Worm (Caenorhabditis elegans) whole organism, young adult: ENCODE results near the gene T06C10.3.

ENCODE experiments used
- B0019.2 ChIP-seq: fragments of 200-800 bp; sonication (Bioruptor generic); conservative IDR thresholded peaks from 2 replicates; pipeline ENCODE4 v1.3.6; 2022; ENCODE audit warnings: missing genetic modification reagents, missing genetic modification characterization, missing compliant biosample characterization
- B0261.1 ChIP-seq: sonication (generic microtip); optimal IDR thresholded peaks from 2 replicates; lab custom pipeline; 2016; ENCODE audit warnings: mild to moderate bottlenecking, missing genetic modification characterization, moderate library complexity, missing compliant biosample characterization
- C06A6.2 ChIP-seq: fragments of 200-800 bp; sonication (Bioruptor generic); conservative IDR thresholded peaks from 2 replicates; pipeline ENCODE4 v1.3.6; 2022; ENCODE audit warnings: missing genetic modification characterization, missing compliant biosample characterization
- D2030.7 ChIP-seq: fragments of 200-800 bp; sonication (Bioruptor generic); IDR thresholded peaks from 2 replicates; pipeline ENCODE4 v1.3.6; 2022; ENCODE audit warnings: missing genetic modification reagents, missing genetic modification characterization, missing compliant biosample characterization
- F10E7.11 ChIP-seq: sonication (generic microtip); optimal IDR thresholded peaks from 2 replicates; lab custom pipeline; 2017; ENCODE audit warnings: mild to moderate bottlenecking, missing genetic modification characterization, moderate library complexity, missing compliant biosample characterization
- F23B12.7 ChIP-seq: sonication (generic microtip); optimal IDR thresholded peaks from 2 replicates; lab custom pipeline; 2017; ENCODE audit warnings: missing genetic modification characterization, mild to moderate bottlenecking, missing compliant biosample characterization, antibody characterized with exemption, moderate library complexity; ENCODE audit not compliant: insufficient read depth
- F33H1.4 ChIP-seq: fragments of 200-800 bp; sonication (Bioruptor generic); IDR thresholded peaks from 2 replicates; pipeline ENCODE4 v1.3.6; 2022; ENCODE audit warnings: missing genetic modification reagents, missing genetic modification characterization, missing compliant biosample characterization
- F49E8.2 ChIP-seq: sonication (generic microtip); optimal IDR thresholded peaks from 3 replicates; lab custom pipeline; 2017; ENCODE audit warnings: missing genetic modification characterization, mild to moderate bottlenecking, missing compliant biosample characterization, antibody characterized with exemption, moderate library complexity; ENCODE audit not compliant: insufficient read depth
- F55B11.4 ChIP-seq: sonication (generic microtip); optimal IDR thresholded peaks from 2 replicates; lab custom pipeline; 2016; ENCODE audit warnings: missing compliant biosample characterization, missing genetic modification characterization, borderline replicate concordance; ENCODE audit not compliant: insufficient read depth
- F57A8.1 ChIP-seq: fragments of 200-800 bp; sonication (Bioruptor generic); optimal IDR thresholded peaks from 2 replicates; lab custom pipeline; 2018; ENCODE audit warnings: mild to moderate bottlenecking, missing genetic modification characterization, moderate library complexity, missing compliant biosample characterization
- K11D2.4 ChIP-seq: fragments of 200-800 bp; sonication (Bioruptor generic); IDR thresholded peaks from 2 replicates; pipeline ENCODE4 v1.3.6; 2022; ENCODE audit warnings: missing genetic modification reagents, missing genetic modification characterization, missing compliant biosample characterization
- Y53G8AR.9 ChIP-seq: fragments of 200-800 bp; sonication (Bioruptor generic); conservative IDR thresholded peaks from 2 replicates; pipeline ENCODE4 v1.3.6; 2022; ENCODE audit warnings: missing genetic modification reagents, missing genetic modification characterization, missing compliant biosample characterization
- Y95B8A.8 ChIP-seq: fragments of 200-800 bp; sonication (Bioruptor generic); IDR thresholded peaks from 2 replicates; pipeline ENCODE4 v1.3.6; 2022; ENCODE audit warnings: missing genetic modification reagents, missing genetic modification characterization, missing compliant biosample characterization
- ZK185.1 ChIP-seq: sonication (generic microtip); optimal IDR thresholded peaks from 2 replicates; lab custom pipeline; 2016; ENCODE audit warnings: mild to moderate bottlenecking, missing genetic modification characterization, missing compliant biosample characterization; ENCODE audit not compliant: poor library complexity, severe bottlenecking
- ama-1 ChIP-seq, 3 experiments: fragments of 150-350 bp in 1 of 3; sonication (generic microtip) in 2 of 3; optimal IDR thresholded peaks; 2 replicates each; lab custom pipeline; 2014 to 2018; ENCODE audit warnings: missing biosample characterization in 2 of 3, missing genetic modification characterization in 2 of 3, missing genetic modification reagents in 2 of 3
- aptf-3 ChIP-seq: fragments of 200-800 bp; sonication (Bioruptor generic); IDR thresholded peaks from 2 replicates; pipeline ENCODE4 v1.3.6; 2022; ENCODE audit warnings: missing genetic modification characterization, missing compliant biosample characterization
- attf-5 ChIP-seq: fragments of 200-800 bp; sonication (Bioruptor generic); optimal IDR thresholded peaks from 2 replicates; lab custom pipeline; 2018; ENCODE audit warnings: mild to moderate bottlenecking, missing genetic modification characterization, missing compliant biosample characterization
- attf-6 ChIP-seq: fragments of 200-800 bp; sonication (Bioruptor generic); IDR thresholded peaks from 2 replicates; pipeline ENCODE4 v1.3.6; 2022; ENCODE audit warnings: missing genetic modification reagents, missing genetic modification characterization, missing compliant biosample characterization
- bed-1 ChIP-seq: fragments of 200-800 bp; sonication (Bioruptor generic); IDR thresholded peaks from 2 replicates; pipeline ENCODE4 v1.3.6; 2022; ENCODE audit warnings: missing genetic modification reagents, missing genetic modification characterization, missing compliant biosample characterization
- ccch-3 ChIP-seq: fragments of 200-800 bp; sonication (Bioruptor generic); optimal IDR thresholded peaks from 2 replicates; lab custom pipeline; 2018; ENCODE audit warnings: mild to moderate bottlenecking, missing genetic modification characterization, missing compliant biosample characterization
- cebp-1 ChIP-seq, 2 experiments: fragments of 200-800 bp in 1 of 2; sonication (Bioruptor generic) in 1 of 2; sonication (generic microtip) in 1 of 2; IDR thresholded peaks in 1 of 2; optimal IDR thresholded peaks in 1 of 2; 2 replicates each; pipeline versions ENCODE4 v1.3.6 to Lab custom; 2017 to 2022; ENCODE audit warnings: missing compliant biosample characterization in 2 of 2, missing genetic modification characterization in 2 of 2, mild to moderate bottlenecking in 1 of 2, missing genetic modification reagents in 1 of 2, moderate library complexity in 1 of 2
- cebp-2 ChIP-seq: fragments of 200-800 bp; sonication (Bioruptor generic); IDR thresholded peaks from 2 replicates; pipeline ENCODE4 v1.3.6; 2022; ENCODE audit warnings: missing genetic modification characterization, missing compliant biosample characterization
- die-1 ChIP-seq: sonication (generic microtip); optimal IDR thresholded peaks from 2 replicates; lab custom pipeline; 2016; ENCODE audit warnings: missing genotype, mild to moderate bottlenecking, missing genetic modification characterization, missing compliant biosample characterization
- egl-18 ChIP-seq: fragments of 200-800 bp; sonication (Bioruptor generic); IDR thresholded peaks from 2 replicates; pipeline ENCODE4 v1.3.6; 2022; ENCODE audit warnings: missing genetic modification reagents, missing genetic modification characterization, missing compliant biosample characterization
- egrh-3 ChIP-seq: fragments of 200-800 bp; sonication (Bioruptor generic); IDR thresholded peaks from 2 replicates; pipeline ENCODE4 v1.3.6; 2022; ENCODE audit warnings: missing genetic modification reagents, missing genetic modification characterization, missing compliant biosample characterization
- hlh-26 ChIP-seq: fragments of 200-800 bp; sonication (Bioruptor generic); conservative IDR thresholded peaks from 2 replicates; pipeline ENCODE4 v1.3.6; 2022; ENCODE audit warnings: missing genetic modification reagents, missing genetic modification characterization, missing compliant biosample characterization
- hsf-1 ChIP-seq: fragments of 200-800 bp; sonication (Bioruptor generic); IDR thresholded peaks from 2 replicates; pipeline ENCODE4 v1.3.6; 2022; ENCODE audit warnings: missing genetic modification reagents, missing genetic modification characterization, missing compliant biosample characterization
- let-526 ChIP-seq: fragments of 200-800 bp; sonication (Bioruptor generic); IDR thresholded peaks from 2 replicates; pipeline ENCODE4 v1.3.6; 2022; ENCODE audit warnings: missing genetic modification reagents, missing genetic modification characterization, missing compliant biosample characterization
- lin-54 ChIP-seq: fragments of 200-800 bp; sonication (Bioruptor generic); optimal IDR thresholded peaks from 2 replicates; lab custom pipeline; 2018; ENCODE audit warnings: mild to moderate bottlenecking, missing genetic modification characterization, missing compliant biosample characterization
- lsl-1 ChIP-seq: fragments of 200-800 bp; sonication (Bioruptor generic); optimal IDR thresholded peaks from 2 replicates; lab custom pipeline; 2018; ENCODE audit warnings: mild to moderate bottlenecking, missing genetic modification characterization, moderate library complexity, missing compliant biosample characterization
- lsy-27 ChIP-seq: sonication (generic microtip); optimal IDR thresholded peaks from 2 replicates; lab custom pipeline; 2017; ENCODE audit warnings: missing genetic modification characterization, mild to moderate bottlenecking, missing compliant biosample characterization, antibody characterized with exemption, missing genotype, borderline replicate concordance; ENCODE audit not compliant: insufficient read depth
- madf-8 ChIP-seq: fragments of 200-800 bp; sonication (Bioruptor generic); conservative IDR thresholded peaks from 2 replicates; pipeline ENCODE4 v1.3.6; 2022; ENCODE audit warnings: missing genetic modification reagents, missing genetic modification characterization, missing compliant biosample characterization
- mcd-1 ChIP-seq: fragments of 200-800 bp; sonication (Bioruptor generic); IDR thresholded peaks from 2 replicates; pipeline ENCODE4 v1.3.6; 2022; ENCODE audit warnings: missing genetic modification reagents, missing genetic modification characterization, missing compliant biosample characterization
- mxl-1 ChIP-seq: sonication (generic microtip); optimal IDR thresholded peaks from 2 replicates; lab custom pipeline; 2016; ENCODE audit warnings: missing genetic modification characterization, missing compliant biosample characterization
- nhr-27 ChIP-seq: fragments of 200-800 bp; sonication (Bioruptor generic); optimal IDR thresholded peaks from 2 replicates; lab custom pipeline; 2018; ENCODE audit warnings: mild to moderate bottlenecking, missing genetic modification characterization, moderate library complexity, missing compliant biosample characterization
- nhr-80 ChIP-seq: sonication (generic microtip); optimal IDR thresholded peaks from 2 replicates; lab custom pipeline; 2016; ENCODE audit warnings: missing genetic modification characterization, missing compliant biosample characterization
- rec-8 ChIP-seq, 2 experiments: sonication (generic microtip); optimal IDR thresholded peaks; 2 replicates each; lab custom pipeline; 2016; ENCODE audit warnings: mild to moderate bottlenecking in 2 of 2, missing genetic modification characterization in 2 of 2, missing genetic modification reagents in 2 of 2, missing genotype in 2 of 2, missing biosample characterization in 1 of 2, missing compliant biosample characterization in 1 of 2, moderate library complexity in 1 of 2
- sdz-38 ChIP-seq: sonication (generic microtip); optimal IDR thresholded peaks from 2 replicates; lab custom pipeline; 2016; ENCODE audit warnings: missing genotype, missing genetic modification characterization, missing compliant biosample characterization
- sea-2 ChIP-seq: fragments of 200-800 bp; sonication (Bioruptor generic); IDR thresholded peaks from 2 replicates; pipeline ENCODE4 v1.3.6; 2022; ENCODE audit warnings: missing genetic modification characterization, missing compliant biosample characterization
- snpc-1.3 ChIP-seq: sonication (generic microtip); optimal IDR thresholded peaks from 2 replicates; lab custom pipeline; 2017; ENCODE audit warnings: missing genetic modification characterization, mild to moderate bottlenecking, missing compliant biosample characterization, antibody characterized with exemption, moderate library complexity, missing genotype, missing genetic modification reagents; ENCODE audit not compliant: insufficient read depth
- snpc-4 ChIP-seq, 5 experiments: fragments of 150-350 bp in 1 of 5; sonication (generic microtip) in 4 of 5; optimal IDR thresholded peaks; 2 replicates each; lab custom pipeline; 2014 to 2018; ENCODE audit warnings: missing genetic modification characterization in 5 of 5, missing biosample characterization in 3 of 5, antibody characterized with exemption in 2 of 5, mild to moderate bottlenecking in 2 of 5, missing compliant biosample characterization in 2 of 5, missing genotype in 2 of 5, moderate library complexity in 2 of 5, missing genetic modification reagents in 1 of 5
- tbp1 ChIP-seq: fragments of 200-800 bp; sonication (Bioruptor generic); optimal IDR thresholded peaks from 2 replicates; lab custom pipeline; 2018; ENCODE audit warnings: mild to moderate bottlenecking, missing genetic modification characterization, missing compliant biosample characterization
- unc-130 ChIP-seq: sonication (generic microtip); optimal IDR thresholded peaks from 2 replicates; lab custom pipeline; 2016; ENCODE audit warnings: missing genetic modification reagents, missing genetic modification characterization, missing compliant biosample characterization
- unc-62 ChIP-seq: fragments of 150-350 bp; optimal IDR thresholded peaks from 2 replicates; lab custom pipeline; 2014; ENCODE audit warnings: missing biosample characterization, missing genetic modification reagents, missing genetic modification characterization
- xnd-1 ChIP-seq: sonication (generic microtip); optimal IDR thresholded peaks from 2 replicates; lab custom pipeline; 2016; ENCODE audit warnings: missing genotype, missing genetic modification reagents, missing genetic modification characterization, missing compliant biosample characterization
- ztf-22 ChIP-seq: fragments of 200-800 bp; sonication (Bioruptor generic); optimal IDR thresholded peaks from 2 replicates; lab custom pipeline; 2018; ENCODE audit warnings: mild to moderate bottlenecking, missing genetic modification characterization, moderate library complexity, missing compliant biosample characterization

Gene T06C10.3

ce11 chrIV:7845585-7845984, 25.0 kb upstream of the T06C10.3 start (continued):
- no peak for TF ChIP-seq snpc-4 (GFP tag; optimal IDR thresholded peaks at IDR 0.05; lab: Kevin White, UChicago)
- peak in 3 of 4 experiments; percentile 15 to 63 (median 54) for TF ChIP-seq snpc-4 (tag; optimal IDR thresholded peaks at IDR 0.05; lab: Kevin White, UChicago)
- TF ChIP-seq K11D2.4 (GFP tag; lab: Robert Waterston, UW): 0 out of 2 replicates have a peak, but pooled peaks have one; percentile 24
- no peak for TF ChIP-seq attf-6
- TF ChIP-seq nhr-27: peak; percentile 34
- no peak for TF ChIP-seq egl-18 (GFP tag; lab: Robert Waterston, UW)
- TF ChIP-seq F10E7.11: peak; percentile 6
- no peak for TF ChIP-seq rec-8 (tag; optimal IDR thresholded peaks at IDR 0.05; lab: Kevin White, UChicago)
- TF ChIP-seq die-1 (tag; lab: Kevin White, UChicago): peak; percentile 53
- peak; percentile 30 for TF ChIP-seq tbp1 (GFP tag; lab: Kevin White, UChicago)
- no peak for TF ChIP-seq mxl-1
- TF ChIP-seq C06A6.2 (GFP tag; lab: Robert Waterston, UW): no peak
- TF ChIP-seq bed-1: no peak
- TF ChIP-seq B0261.1 (tag; lab: Kevin White, UChicago): no peak
- no peak for TF ChIP-seq snpc-1.3
- no peak for TF ChIP-seq F33H1.4 (GFP tag; lab: Robert Waterston, UW)
- TF ChIP-seq ama-1 (optimal IDR thresholded peaks at IDR 0.05; lab: Kevin White, UChicago): no peak
- no peak for TF ChIP-seq ama-1 (GFP tag; optimal IDR thresholded peaks at IDR 0.05; lab: Kevin White, UChicago)
- no peak for TF ChIP-seq sea-2 (GFP tag; lab: Robert Waterston, UW)
- no peak for TF ChIP-seq sdz-38 (tag; lab: Kevin White, UChicago)
- TF ChIP-seq unc-130 (GFP tag; lab: Kevin White, UChicago): no peak
- TF ChIP-seq unc-62 (GFP tag; lab: Kevin White, UChicago): no peak
- TF ChIP-seq mcd-1 (GFP tag; lab: Robert Waterston, UW): peak; percentile 67
- TF ChIP-seq lsy-27 (tag; lab: Kevin White, UChicago): peak; percentile 51
- no peak for TF ChIP-seq cebp-2 (GFP tag; lab: Robert Waterston, UW)
- TF ChIP-seq D2030.7: no peak
- peak; percentile 60 for TF ChIP-seq nhr-80 (tag; lab: Kevin White, UChicago)
- TF ChIP-seq Y53G8AR.9: no peak
- no peak for TF ChIP-seq cebp-1 (GFP tag; IDR thresholded peaks at IDR 0.05; lab: Robert Waterston, UW)
- peak; percentile 77 for TF ChIP-seq cebp-1 (tag; optimal IDR thresholded peaks at IDR 0.05; lab: Kevin White, UChicago)
- TF ChIP-seq aptf-3 (GFP tag; lab: Robert Waterston, UW): no peak
- TF ChIP-seq hsf-1: no peak
- no peak for TF ChIP-seq F49E8.2 (tag; lab: Kevin White, UChicago)
- TF ChIP-seq F57A8.1: no peak
- no peak for TF ChIP-seq let-526
- TF ChIP-seq ccch-3: no peak
- no peak for TF ChIP-seq B0019.2 (GFP tag; lab: Robert Waterston, UW)
- no peak for TF ChIP-seq Y95B8A.8 (GFP tag; lab: Robert Waterston, UW)
- TF ChIP-seq attf-5 (GFP tag; lab: Kevin White, UChicago): peak; percentile 56
- no peak for TF ChIP-seq F55B11.4
- peak; percentile 75 for TF ChIP-seq egrh-3 (GFP tag; lab: Robert Waterston, UW)
- TF ChIP-seq lin-54: peak; percentile 22
- TF ChIP-seq ztf-22: no peak
- TF ChIP-seq F23B12.7 (tag; lab: Kevin White, UChicago): no peak
- TF ChIP-seq lsl-1: no peak
- TF ChIP-seq xnd-1 (tag; lab: Kevin White, UChicago): no peak
- no peak for TF ChIP-seq hlh-26
- TF ChIP-seq ZK185.1 (tag; lab: Kevin White, UChicago): peak; percentile 27
- TF ChIP-seq madf-8 (GFP tag; lab: Robert Waterston, UW): no peak
